Worm (Caenorhabditis elegans): ENCODE results near the gene pkg-2.
A peak's percentile ranks its signal among the peaks of the same experiment; 100 is the strongest.

pkg-2 gene

DNA sequence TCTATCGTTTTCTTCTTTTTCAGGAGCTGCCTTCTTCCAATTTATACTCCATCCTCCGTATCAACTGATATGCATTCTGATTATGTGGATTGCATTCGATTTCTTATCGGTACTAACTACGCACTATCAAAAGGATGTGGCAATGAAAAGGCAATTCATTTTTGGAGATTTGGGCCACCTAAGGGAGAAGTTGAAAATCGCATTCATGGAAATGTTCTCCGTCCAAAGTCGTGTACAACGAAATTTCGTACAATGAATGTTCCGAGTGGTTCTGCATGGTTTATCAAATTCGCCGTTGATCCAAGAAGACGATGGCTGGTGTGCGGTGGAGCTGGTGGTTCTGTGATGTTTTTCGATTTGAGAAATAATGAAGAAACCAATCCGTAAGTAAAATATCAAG is 8.0 kb upstream of the pkg-2 start, which contains the start of gene C09G4.4 (continued):
- TF ChIP-seq php-3 (GFP tag; IDR thresholded peaks at IDR 0.05) (no peak), unc-39 (tag; optimal IDR thresholded peaks at IDR 0.05) (no peak)

ce11 chrIV:8513619-8514018 is 7.1 kb upstream of the pkg-2 start, which contains the start of gene cks-1:
TSS of gene cks-1 (plus strand) at chrIV:8513919.
- TF ChIP-seq lin-1 (GFP tag; IDR thresholded peaks at IDR 0.05) (no peak), zag-1 (tag; optimal IDR thresholded peaks at IDR 0.05) (no peak), daf-12 (tag; optimal IDR thresholded peaks at IDR 0.05) (no peak), mdt-29 (GFP tag; IDR thresholded peaks at IDR 0.05) (no peak), arid-1 (GFP tag; conservative IDR thresholded peaks at IDR 0.05) (no peak), zfp-3 (GFP tag; conservative IDR thresholded peaks at IDR 0.05) (no peak), hlh-30 (tag; optimal IDR thresholded peaks at IDR 0.05; ENCODE audit: insufficient read depth) (no peak), duxl-1 (tag; optimal IDR thresholded peaks at IDR 0.05; ENCODE audit: poor library complexity) (no peak), lir-3 (tag; optimal IDR thresholded peaks at IDR 0.05) (no peak), ama-1 (optimal IDR thresholded peaks at IDR 0.05) (no peak), F37D6.2 (tag; optimal IDR thresholded peaks at IDR 0.05) (no peak), fkh-10 (GFP tag; optimal IDR thresholded peaks at IDR 0.05) (no peak), fos-1 (tag; optimal IDR thresholded peaks at IDR 0.05) (no peak), lin-39 (tag; optimal IDR thresholded peaks at IDR 0.05) (no peak), dpl-1 (GFP tag; optimal IDR thresholded peaks at IDR 0.05) (no peak), zip-11 (GFP tag; IDR thresholded peaks at IDR 0.05) (no peak), gei-8 (GFP tag; optimal IDR thresholded peaks at IDR 0.05) (no peak)

DNA sequence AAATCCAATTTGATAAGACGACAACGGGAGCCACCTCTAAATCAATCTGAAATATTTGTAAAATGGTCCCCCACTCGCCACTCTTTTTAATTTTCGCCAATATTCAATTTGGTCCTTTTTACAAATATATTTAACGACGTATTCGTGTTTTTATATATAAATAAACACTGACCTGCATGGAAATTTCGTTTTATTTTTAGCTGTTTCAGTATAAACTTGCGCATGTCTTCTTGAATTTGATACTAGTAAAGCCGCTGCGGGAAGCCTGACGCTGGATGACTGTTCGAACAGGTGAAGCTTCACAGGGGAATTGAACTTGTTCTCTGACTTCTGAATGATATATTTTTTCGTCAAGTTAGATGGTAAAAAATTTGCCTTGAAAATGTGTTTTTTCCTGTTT is 6.1 kb upstream of the pkg-2 start:
- TF ChIP-seq hlh-11 (tag; optimal IDR thresholded peaks at IDR 0.05) (no peak), nhr-76 (tag; optimal IDR thresholded peaks at IDR 0.05) (no peak), F49E8.2 (tag; optimal IDR thresholded peaks at IDR 0.05; ENCODE audit: borderline replicate concordance) (peak; percentile 20), F26F4.8 (GFP tag; conservative IDR thresholded peaks at IDR 0.05) (no peak), lin-38 (GFP tag; IDR thresholded peaks at IDR 0.05) (0 out of 2 replicates have a peak, but pooled peaks have one; percentile 16)

DNA sequence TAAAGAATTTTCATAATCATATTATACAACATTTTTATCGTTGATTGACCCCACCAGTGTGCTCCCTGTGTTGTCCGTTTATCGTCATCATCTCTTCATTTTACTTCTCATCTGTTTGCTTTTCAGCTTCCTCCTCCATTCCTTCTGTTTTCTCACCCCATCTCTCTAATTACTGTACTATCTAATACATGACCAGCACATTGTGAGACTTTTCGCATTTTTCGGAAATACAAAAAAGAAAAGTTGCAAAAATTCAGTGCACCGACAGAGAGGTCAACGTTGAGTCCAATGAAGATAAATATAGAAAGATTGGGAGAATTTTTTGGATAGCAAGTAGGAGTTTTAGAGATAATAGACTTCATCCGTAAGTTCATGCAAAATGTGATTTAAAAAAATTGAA is 745 bp upstream of the pkg-2 start:
- TF ChIP-seq aha-1 (tag) (no peak), unc-62 (GFP tag; optimal IDR thresholded peaks at IDR 0.05 in 1 of 2) (peak in 1 of 2 experiments; percentile 95), unc-62 (tag; optimal IDR thresholded peaks at IDR 0.05) (no peak)

ce11 chrIV:8523981-8524380 is 3.3 kb downstream of the pkg-2 start:
- no peak for TF ChIP-seq zfp-3 (GFP tag; conservative IDR thresholded peaks at IDR 0.05)
- no peak for TF ChIP-seq lin-13 (GFP tag; optimal IDR thresholded peaks at IDR 0.05)
- TF ChIP-seq madf-5 (GFP tag; IDR thresholded peaks at IDR 0.05): no peak
- TF ChIP-seq Y48G9A.11 (GFP tag; IDR thresholded peaks at IDR 0.05): no peak
- peak in 1 of 2 experiments; percentile 96 for TF ChIP-seq unc-62 (GFP tag; optimal IDR thresholded peaks at IDR 0.05 in 1 of 2)
- no peak for TF ChIP-seq unc-62 (tag; optimal IDR thresholded peaks at IDR 0.05)
- no peak for TF ChIP-seq F10B5.3 (tag; optimal IDR thresholded peaks at IDR 0.05)

- TF ChIP-seq unc-130 (GFP tag; optimal IDR thresholded peaks at IDR 0.05) (no peak), spr-3 (GFP tag; optimal IDR thresholded peaks at IDR 0.05) (no peak), D1046.2 (GFP tag; IDR thresholded peaks at IDR 0.05) (no peak), dmd-8 (GFP tag; IDR thresholded peaks at IDR 0.05) (no peak), nhr-41 (GFP tag; IDR thresholded peaks at IDR 0.05) (no peak), daf-12 (tag; optimal IDR thresholded peaks at IDR 0.05) (no peak), php-3 (GFP tag; IDR thresholded peaks at IDR 0.05) (no peak), ztf-11 (tag; optimal IDR thresholded peaks at IDR 0.05) (no peak), hlh-30 (tag; optimal IDR thresholded peaks at IDR 0.05; ENCODE audit: insufficient read depth) (peak; percentile 88), daf-16 (GFP tag; optimal IDR thresholded peaks at IDR 0.05) (peak in 1 of 2 experiments; percentile 92), daf-16 (tag; optimal IDR thresholded peaks at IDR 0.05) (peak; percentile 42), F10B5.3 (tag; optimal IDR thresholded peaks at IDR 0.05) (no peak), lin-15B (tag; optimal IDR thresholded peaks at IDR 0.05) (no peak), ctbp-1 (GFP tag; IDR thresholded peaks at IDR 0.05) (no peak), dve-1 (tag; optimal IDR thresholded peaks at IDR 0.05; ENCODE audit: insufficient read depth) (peak; percentile 55), nhr-111 (GFP tag; optimal IDR thresholded peaks at IDR 0.05) (no peak), mxl-3 (GFP tag; optimal IDR thresholded peaks at IDR 0.05) (peak; percentile 70), rbr-2 (tag; optimal IDR thresholded peaks at IDR 0.05) (no peak)
Observed at ce11 chrIV:8526050-8526449, 5.4 kb downstream of the pkg-2 start.
